Worm (Caenorhabditis elegans) whole organism, midembryonic: Measurements from ENCODE around the gene gly-8.

Experiments
- T22C8.4 ChIP-seq: fragments of 200-800 bp; sonication (Bioruptor generic); IDR thresholded peaks from 2 replicates; pipeline ENCODE4 v1.3.6; 2022; ENCODE audit warnings: missing genetic modification characterization, missing compliant biosample characterization
- cog-1 ChIP-seq: sonication (generic microtip); optimal IDR thresholded peaks from 2 replicates; lab custom pipeline; 2016; ENCODE audit warnings: missing genetic modification characterization, missing compliant biosample characterization
- flt-1 ChIP-seq: fragments of 200-800 bp; sonication (Bioruptor generic); IDR thresholded peaks from 2 replicates; pipeline ENCODE4 v1.3.6; 2022; ENCODE audit warnings: missing genetic modification characterization, missing compliant biosample characterization
- klf-2 ChIP-seq: fragments of 200-800 bp; sonication (Bioruptor generic); conservative IDR thresholded peaks from 2 replicates; pipeline ENCODE4 v1.3.6; 2022; ENCODE audit warnings: missing genetic modification reagents, missing genetic modification characterization, missing compliant biosample characterization
- med-1 ChIP-seq: sonication (generic microtip); optimal IDR thresholded peaks from 2 replicates; lab custom pipeline; 2017; ENCODE audit warnings: missing genetic modification characterization, mild to moderate bottlenecking, missing compliant biosample characterization, antibody characterized with exemption, missing genetic modification reagents; ENCODE audit not compliant: insufficient read depth
- ref-1 ChIP-seq: fragments of 200-800 bp; sonication (Bioruptor generic); conservative IDR thresholded peaks from 2 replicates; pipeline ENCODE4 v1.3.6; 2022; ENCODE audit warnings: missing genetic modification reagents, missing genetic modification characterization, missing compliant biosample characterization
- tab-1 ChIP-seq: fragments of 200-800 bp; sonication (Bioruptor generic); IDR thresholded peaks from 2 replicates; pipeline ENCODE4 v1.3.6; 2022; ENCODE audit warnings: missing genetic modification characterization, missing compliant biosample characterization
- ztf-23 ChIP-seq: fragments of 200-800 bp; sonication (Bioruptor generic); IDR thresholded peaks from 2 replicates; pipeline ENCODE4 v1.3.6; 2022; ENCODE audit warnings: missing genetic modification reagents, missing genetic modification characterization, missing compliant biosample characterization
- ztf-29 ChIP-seq: fragments of 200-800 bp; sonication (Bioruptor generic); IDR thresholded peaks from 2 replicates; pipeline ENCODE4 v1.3.6; 2022; ENCODE audit warnings: missing genetic modification reagents, missing genetic modification characterization, missing compliant biosample characterization

gly-8 gene

DNA sequence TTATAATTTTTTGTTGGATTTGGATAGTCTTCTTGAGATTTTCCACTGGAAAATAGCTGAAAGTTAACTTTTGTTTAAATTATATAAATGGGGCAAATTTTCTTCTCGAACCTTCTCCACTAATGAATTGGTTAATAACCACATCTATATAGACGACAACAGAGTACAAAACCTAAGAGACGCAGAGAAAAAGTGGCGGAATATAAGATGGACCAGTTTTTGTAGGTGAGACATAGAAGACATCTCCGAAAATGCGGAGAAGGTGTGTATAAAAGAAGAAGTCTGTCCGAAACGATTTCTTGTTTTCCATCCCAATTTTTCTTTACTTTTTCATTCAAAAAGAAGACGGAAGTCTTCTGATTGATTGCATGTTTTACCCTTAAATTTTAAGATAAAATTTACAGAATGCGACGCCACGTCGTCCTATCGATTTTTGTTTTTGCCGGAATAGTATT is at the start of gene gly-8:
TSS of gene gly-8 (plus strand) at position 405 of the 455 bp plus-strand sequence.
- no peak for TF ChIP-seq cog-1 (tag; lab: Kevin White, UChicago)
- no peak for TF ChIP-seq T22C8.4 (GFP tag; lab: Robert Waterston, UW)
- no peak for TF ChIP-seq klf-2 (GFP tag; lab: Robert Waterston, UW)
- TF ChIP-seq flt-1 (GFP tag; lab: Robert Waterston, UW), result no peak
- TF ChIP-seq ztf-29 (GFP tag; lab: Robert Waterston, UW), result no peak
- TF ChIP-seq med-1 (GFP tag; lab: Kevin White, UChicago), result no peak
- no peak for TF ChIP-seq ztf-23 (GFP tag; lab: Robert Waterston, UW)
- no peak for TF ChIP-seq ref-1 (GFP tag; lab: Robert Waterston, UW)
- no peak for TF ChIP-seq tab-1 (GFP tag; lab: Robert Waterston, UW)

DNA sequence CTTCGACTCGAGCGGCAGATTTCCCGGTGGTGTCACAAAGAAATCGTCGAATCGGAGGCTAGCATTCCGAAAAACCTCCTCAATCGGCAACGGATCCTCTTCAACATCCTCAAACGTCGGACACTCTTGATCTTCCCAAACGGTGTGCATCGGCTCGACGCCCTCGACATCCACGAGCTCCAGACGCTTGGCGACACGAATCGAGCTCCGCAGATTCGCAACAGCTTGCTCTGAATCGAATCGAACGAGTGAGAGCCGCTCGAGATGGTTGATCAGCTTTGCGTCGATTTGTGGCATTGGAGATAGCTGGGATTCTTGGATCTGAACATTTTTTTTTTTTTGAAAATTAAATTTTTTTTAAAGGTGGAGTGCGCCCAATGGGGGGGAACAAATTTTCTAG is 45.7 kb upstream of the gly-8 start:
- TF ChIP-seq cog-1 (tag; lab: Kevin White, UChicago) (no peak), tab-1 (GFP tag; lab: Robert Waterston, UW) (no peak), klf-2 (GFP tag; lab: Robert Waterston, UW) (no peak), ref-1 (GFP tag; lab: Robert Waterston, UW) (no peak), ztf-23 (GFP tag; lab: Robert Waterston, UW) (no peak), ztf-29 (GFP tag; lab: Robert Waterston, UW) (no peak), flt-1 (GFP tag; lab: Robert Waterston, UW) (no peak), med-1 (GFP tag; lab: Kevin White, UChicago) (no peak), T22C8.4 (GFP tag; lab: Robert Waterston, UW) (no peak)

DNA sequence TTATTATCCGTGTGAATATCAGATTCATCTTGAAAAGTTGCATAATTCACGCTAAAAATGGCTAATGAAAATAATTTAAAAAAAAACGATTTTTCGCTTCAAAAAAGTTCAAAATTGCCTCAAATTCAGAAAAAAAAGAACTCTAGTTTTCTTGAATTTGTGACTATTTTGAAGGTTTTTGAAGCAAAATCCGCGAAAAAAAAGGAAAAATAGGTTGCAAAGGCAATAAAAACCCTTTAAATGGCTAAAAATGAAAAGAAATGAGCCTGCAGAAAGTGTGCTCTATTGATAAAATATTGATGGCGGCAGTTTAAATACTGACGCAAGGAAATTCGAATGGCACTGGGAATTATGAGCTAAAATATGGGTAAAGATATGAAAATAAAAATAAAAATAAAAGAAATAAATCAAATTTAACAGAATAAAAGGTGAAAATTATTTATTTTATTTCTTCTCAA is 44.6 kb upstream of the gly-8 start, which contains the start of gene Y66D12A.7:
TSS of gene Y66D12A.7 (minus strand) at position 51 of the 458 bp plus-strand sequence.
- TF ChIP-seq cog-1 (tag; lab: Kevin White, UChicago) (no peak), klf-2 (GFP tag; lab: Robert Waterston, UW) (no peak), flt-1 (GFP tag; lab: Robert Waterston, UW) (no peak), med-1 (GFP tag; lab: Kevin White, UChicago) (no peak), T22C8.4 (GFP tag; lab: Robert Waterston, UW) (no peak), ztf-29 (GFP tag; lab: Robert Waterston, UW) (no peak), ztf-23 (GFP tag; lab: Robert Waterston, UW) (no peak), tab-1 (GFP tag; lab: Robert Waterston, UW) (no peak), ref-1 (GFP tag; lab: Robert Waterston, UW) (no peak)

DNA sequence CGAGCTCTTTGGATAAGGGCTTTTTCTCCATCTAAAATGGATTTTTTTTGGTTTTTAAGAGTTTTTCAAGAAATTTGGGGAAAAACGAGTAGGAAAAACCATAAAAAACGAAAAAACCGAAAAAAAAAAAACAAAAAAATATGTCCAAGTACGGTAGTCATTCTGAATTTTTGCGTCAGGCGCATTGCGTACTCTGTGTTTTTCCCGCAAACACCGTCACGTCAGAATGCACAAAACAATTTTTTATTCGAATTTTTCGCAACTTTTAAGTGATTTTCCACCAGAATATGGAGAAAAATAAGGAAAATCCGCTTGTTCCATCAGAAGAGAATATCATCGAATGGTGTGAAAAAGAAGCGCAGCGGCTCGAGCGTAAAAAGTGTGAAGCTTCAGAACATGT is 43.7 kb upstream of the gly-8 start, which contains the start of the genes Y66D12A.6 and ceh-92:
TSS of gene Y66D12A.6 (minus strand) at position 31 of the 400 bp plus-strand sequence.
TSS of gene ceh-92 (plus strand) at position 229 of the 400 bp plus-strand sequence.
- TF ChIP-seq T22C8.4 (GFP tag; lab: Robert Waterston, UW) (no peak), ztf-23 (GFP tag; lab: Robert Waterston, UW) (no peak), tab-1 (GFP tag; lab: Robert Waterston, UW) (no peak), ref-1 (GFP tag; lab: Robert Waterston, UW) (no peak), flt-1 (GFP tag; lab: Robert Waterston, UW) (no peak), cog-1 (tag; lab: Kevin White, UChicago) (no peak), klf-2 (GFP tag; lab: Robert Waterston, UW) (no peak), ztf-29 (GFP tag; lab: Robert Waterston, UW) (no peak), med-1 (GFP tag; lab: Kevin White, UChicago) (no peak)

DNA sequence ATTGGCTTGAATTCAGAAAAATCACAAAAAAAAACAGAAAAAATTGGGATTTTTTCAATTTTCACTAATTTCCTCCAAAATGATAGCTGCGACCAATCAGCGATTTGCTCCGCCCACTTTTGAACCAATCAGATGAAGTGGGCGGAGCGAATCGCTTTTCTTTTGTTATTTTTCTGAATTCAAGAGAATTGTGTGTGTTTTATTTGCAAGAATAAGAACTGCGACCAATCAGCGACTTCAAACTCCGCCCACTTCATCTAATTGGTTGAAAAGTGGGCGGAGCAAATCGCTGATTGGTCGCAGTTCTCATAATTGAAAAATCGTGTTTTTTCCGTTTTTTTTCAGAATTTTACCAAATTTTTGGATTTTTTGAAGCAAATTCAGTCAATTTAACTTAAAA is 42.5 kb upstream of the gly-8 start:
- TF ChIP-seq ztf-29 (GFP tag; lab: Robert Waterston, UW) (no peak), T22C8.4 (GFP tag; lab: Robert Waterston, UW) (no peak), flt-1 (GFP tag; lab: Robert Waterston, UW) (no peak), klf-2 (GFP tag; lab: Robert Waterston, UW) (no peak), ztf-23 (GFP tag; lab: Robert Waterston, UW) (no peak), tab-1 (GFP tag; lab: Robert Waterston, UW) (no peak), med-1 (GFP tag; lab: Kevin White, UChicago) (no peak), ref-1 (GFP tag; lab: Robert Waterston, UW) (no peak), cog-1 (tag; lab: Kevin White, UChicago) (no peak)

DNA sequence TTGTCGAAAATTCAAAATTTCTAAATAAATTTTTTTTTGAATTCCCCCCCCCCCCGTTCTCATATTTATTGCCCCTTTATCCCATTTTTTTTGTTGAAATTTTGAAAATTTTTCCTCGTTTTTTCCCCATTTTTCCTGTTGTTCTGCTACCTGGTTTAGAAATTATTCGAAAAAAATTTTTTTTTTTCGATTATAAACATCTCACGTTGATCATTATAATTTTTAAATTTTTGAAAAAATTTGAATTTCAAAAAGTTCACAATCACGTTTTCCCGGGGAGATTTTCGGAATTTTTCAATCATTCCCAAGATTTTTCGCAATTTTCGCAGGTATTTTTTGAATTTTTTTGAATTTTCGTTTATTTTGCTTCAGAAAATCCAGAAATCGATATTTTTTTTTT is 36.1 kb upstream of the gly-8 start, which contains the start of gene Y66D12A.3:
TSS of gene Y66D12A.3 (plus strand) at position 301 of the 400 bp plus-strand sequence.
- TF ChIP-seq ztf-23 (GFP tag; lab: Robert Waterston, UW) (no peak), ref-1 (GFP tag; lab: Robert Waterston, UW) (no peak), T22C8.4 (GFP tag; lab: Robert Waterston, UW) (no peak), klf-2 (GFP tag; lab: Robert Waterston, UW) (no peak), ztf-29 (GFP tag; lab: Robert Waterston, UW) (no peak), cog-1 (tag; lab: Kevin White, UChicago) (no peak), med-1 (GFP tag; lab: Kevin White, UChicago) (no peak), tab-1 (GFP tag; lab: Robert Waterston, UW) (no peak), flt-1 (GFP tag; lab: Robert Waterston, UW) (no peak)

DNA sequence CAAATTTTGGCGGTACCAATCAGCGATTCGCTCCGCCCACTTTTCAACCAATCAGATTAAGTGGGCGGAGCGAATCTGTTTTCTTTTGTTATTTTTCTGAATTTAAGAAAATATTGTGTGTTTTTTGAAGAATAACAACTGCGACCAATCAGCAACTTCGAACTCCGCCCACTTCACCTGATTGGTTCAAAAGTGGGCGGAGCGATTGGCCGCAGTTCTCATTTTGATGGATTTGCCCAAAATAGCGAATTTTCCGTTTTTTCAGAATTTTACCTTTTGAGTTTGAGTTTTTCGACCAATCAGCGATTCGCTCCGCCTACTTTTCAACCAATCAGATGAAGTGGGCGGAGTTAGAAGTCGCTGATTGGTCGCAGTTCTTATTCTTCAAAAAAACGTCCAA is 35.7 kb upstream of the gly-8 start:
- TF ChIP-seq T22C8.4 (GFP tag; lab: Robert Waterston, UW) (no peak), ztf-29 (GFP tag; lab: Robert Waterston, UW) (no peak), ztf-23 (GFP tag; lab: Robert Waterston, UW) (no peak), flt-1 (GFP tag; lab: Robert Waterston, UW) (no peak), klf-2 (GFP tag; lab: Robert Waterston, UW) (no peak), cog-1 (tag; lab: Kevin White, UChicago) (no peak), med-1 (GFP tag; lab: Kevin White, UChicago) (no peak), ref-1 (GFP tag; lab: Robert Waterston, UW) (no peak)

DNA sequence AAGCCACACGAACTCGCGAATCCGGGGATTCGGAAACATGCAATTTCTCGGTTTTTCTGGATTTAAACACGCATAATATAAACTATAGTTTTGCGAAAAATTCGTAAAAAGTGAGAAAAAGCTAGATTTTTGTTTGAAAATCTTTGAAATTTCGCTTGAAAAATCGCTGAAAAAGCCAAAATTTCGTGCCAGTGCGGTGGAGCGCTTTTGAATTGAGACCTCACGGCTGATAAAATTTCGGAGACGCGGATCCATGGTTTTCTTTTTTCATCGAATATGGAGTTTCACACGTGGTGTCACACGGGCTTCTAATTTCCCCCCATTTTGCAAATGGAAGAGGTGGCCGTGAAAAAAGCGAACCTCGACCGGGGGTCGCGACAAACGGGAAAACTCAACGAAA is 34.8 kb upstream of the gly-8 start:
- TF ChIP-seq tab-1 (GFP tag; lab: Robert Waterston, UW) (no peak), ztf-29 (GFP tag; lab: Robert Waterston, UW) (no peak), med-1 (GFP tag; lab: Kevin White, UChicago) (no peak), ztf-23 (GFP tag; lab: Robert Waterston, UW) (no peak)
